Fruit fly (Drosophila melanogaster) whole organism, prepupa: ENCODE measurements around the gene CG13901.
A peak's percentile ranks its signal among the peaks of the same experiment; 100 is the strongest.

Experiments
- CG10631 ChIP-seq: fragments of 200-800 bp; sonication (Bioruptor generic); optimal IDR thresholded peaks from 2 replicates; lab custom pipeline; 2016; ENCODE audit warnings: missing biosample characterization, missing genetic modification characterization
- CG11294 ChIP-seq: fragments of 200-800 bp; sonication (Bioruptor generic); IDR thresholded peaks from 2 replicates; pipeline ENCODE4 v1.3.6; 2022; ENCODE audit warnings: missing biosample characterization, missing genetic modification characterization
- CG11762 ChIP-seq: fragments of 200-800 bp; sonication (Bioruptor generic); optimal IDR thresholded peaks from 3 replicates; lab custom pipeline; 2016; ENCODE audit warnings: missing biosample characterization, missing genetic modification characterization; ENCODE audit not compliant: insufficient read depth
- CG11902 ChIP-seq: fragments of 200-800 bp; sonication (Bioruptor generic); optimal IDR thresholded peaks from 3 replicates; lab custom pipeline; 2016; ENCODE audit warnings: missing biosample characterization, missing genetic modification characterization
- CG15336 ChIP-seq: fragments of 200-800 bp; sonication (Bioruptor generic); IDR thresholded peaks from 2 replicates; pipeline ENCODE4 v1.3.6; 2022; ENCODE audit warnings: missing biosample characterization, missing genetic modification characterization
- CG16779 ChIP-seq: fragments of 200-800 bp; sonication (Bioruptor generic); optimal IDR thresholded peaks from 3 replicates; lab custom pipeline; 2017; ENCODE audit warnings: missing biosample characterization, mild to moderate bottlenecking, missing genetic modification characterization
- CG3032 ChIP-seq: fragments of 200-800 bp; optimal IDR thresholded peaks from 2 replicates; lab custom pipeline; 2019; ENCODE audit warnings: missing biosample characterization, mild to moderate bottlenecking, missing genetic modification characterization, moderate library complexity
- CG31627 ChIP-seq: fragments of 200-800 bp; sonication (Bioruptor generic); optimal IDR thresholded peaks from 3 replicates; lab custom pipeline; 2016; ENCODE audit warnings: missing biosample characterization, missing genetic modification characterization
- CG32006 ChIP-seq: fragments of 200-800 bp; sonication (Bioruptor generic); optimal IDR thresholded peaks from 3 replicates; lab custom pipeline; 2017; ENCODE audit warnings: missing biosample characterization, mild to moderate bottlenecking, missing genetic modification characterization
- CG34406 ChIP-seq: fragments of 200-800 bp; sonication (Bioruptor generic); optimal IDR thresholded peaks from 3 replicates; lab custom pipeline; 2016; ENCODE audit warnings: missing biosample characterization, missing genetic modification characterization
- CG3919 ChIP-seq: fragments of 200-800 bp; sonication (Bioruptor generic); optimal IDR thresholded peaks from 3 replicates; lab custom pipeline; 2016; ENCODE audit warnings: missing biosample characterization, missing genetic modification characterization
- CG4318 ChIP-seq: fragments of 200-800 bp; sonication (Bioruptor generic); optimal IDR thresholded peaks from 3 replicates; lab custom pipeline; 2017; ENCODE audit warnings: missing biosample characterization, mild to moderate bottlenecking, missing genetic modification characterization
- CG6163 ChIP-seq: fragments of 200-800 bp; sonication (Bioruptor generic); IDR thresholded peaks from 3 replicates; pipeline ENCODE4 v1.3.6; 2022; ENCODE audit warnings: missing biosample characterization, missing genetic modification characterization
- CG6276 ChIP-seq: fragments of 200-800 bp; sonication (Bioruptor generic); optimal IDR thresholded peaks from 2 replicates; lab custom pipeline; 2017; ENCODE audit warnings: missing biosample characterization, mild to moderate bottlenecking, missing genetic modification characterization
- CG6808 ChIP-seq: fragments of 200-800 bp; sonication (Bioruptor generic); optimal IDR thresholded peaks from 3 replicates; lab custom pipeline; 2017; ENCODE audit warnings: missing biosample characterization, missing genetic modification characterization, mild to moderate bottlenecking, moderate library complexity, missing genetic modification reagents
- CG7368 ChIP-seq: fragments of 200-800 bp; sonication (Bioruptor generic); optimal IDR thresholded peaks from 3 replicates; lab custom pipeline; 2016; ENCODE audit warnings: missing biosample characterization, missing genetic modification characterization
- CG8119 ChIP-seq: fragments of 200-800 bp; sonication (Bioruptor generic); IDR thresholded peaks from 3 replicates; pipeline ENCODE4 v1.3.6; 2022; ENCODE audit warnings: missing biosample characterization, missing genetic modification characterization
- Eip75B ChIP-seq: fragments of 200-800 bp; sonication (Bioruptor generic); optimal IDR thresholded peaks from 3 replicates; lab custom pipeline; 2016; ENCODE audit warnings: missing biosample characterization, missing genetic modification characterization
- Eip78C ChIP-seq: fragments of 200-800 bp; sonication (Bioruptor generic); peaks from one replicate; lab custom pipeline; 2016; ENCODE audit warnings: missing biosample characterization, missing genetic modification characterization
- Ets21C ChIP-seq: fragments of 200-800 bp; sonication (Bioruptor generic); optimal IDR thresholded peaks from 3 replicates; lab custom pipeline; 2016; ENCODE audit warnings: missing biosample characterization, missing genetic modification characterization
- Gug ChIP-seq: fragments of 200-800 bp; sonication (Bioruptor generic); IDR thresholded peaks from 2 replicates; pipeline ENCODE4 v1.3.6; 2022; ENCODE audit warnings: missing biosample characterization, missing genetic modification characterization
- Hr4 ChIP-seq: fragments of 200-800 bp; sonication (Bioruptor generic); optimal IDR thresholded peaks from 3 replicates; lab custom pipeline; 2016; ENCODE audit warnings: missing biosample characterization, missing genetic modification characterization
- Lpt ChIP-seq: fragments of 200-800 bp; sonication (Bioruptor generic); optimal IDR thresholded peaks from 3 replicates; lab custom pipeline; 2016; ENCODE audit warnings: missing biosample characterization, missing genetic modification characterization
- Met ChIP-seq: fragments of 200-800 bp; sonication (Bioruptor generic); optimal IDR thresholded peaks from 3 replicates; lab custom pipeline; 2016; ENCODE audit warnings: missing biosample characterization, missing genetic modification characterization
- OdsH ChIP-seq: fragments of 200-800 bp; sonication (Bioruptor generic); optimal IDR thresholded peaks from 3 replicates; lab custom pipeline; 2016; ENCODE audit warnings: missing biosample characterization, missing genetic modification characterization
- Smox ChIP-seq: fragments of 200-800 bp; sonication (Bioruptor generic); optimal IDR thresholded peaks from 3 replicates; lab custom pipeline; 2016; ENCODE audit warnings: missing biosample characterization, missing genetic modification characterization
- Sox102F ChIP-seq: fragments of 200-800 bp; sonication (Bioruptor generic); optimal IDR thresholded peaks from 2 replicates; lab custom pipeline; 2016; ENCODE audit warnings: missing biosample characterization, mild to moderate bottlenecking, missing genetic modification characterization
- Sox14 ChIP-seq: fragments of 200-800 bp; sonication (Bioruptor generic); optimal IDR thresholded peaks from 3 replicates; lab custom pipeline; 2016; ENCODE audit warnings: missing biosample characterization, missing genetic modification characterization
- Sox15 ChIP-seq: fragments of 200-800 bp; sonication (Bioruptor generic); optimal IDR thresholded peaks from 3 replicates; lab custom pipeline; 2016; ENCODE audit warnings: missing biosample characterization, missing genetic modification characterization
- achi ChIP-seq: fragments of 200-800 bp; sonication (Bioruptor generic); optimal IDR thresholded peaks from 3 replicates; lab custom pipeline; 2016; ENCODE audit warnings: missing biosample characterization, missing genetic modification characterization
- acj6 ChIP-seq: fragments of 200-800 bp; sonication (Bioruptor generic); optimal IDR thresholded peaks from 3 replicates; lab custom pipeline; 2016; ENCODE audit warnings: missing biosample characterization, missing genetic modification characterization
- cyc ChIP-seq: fragments of 200-800 bp; sonication (Bioruptor generic); optimal IDR thresholded peaks from 3 replicates; lab custom pipeline; 2016; ENCODE audit warnings: missing biosample characterization, missing genetic modification characterization
- dac ChIP-seq: fragments of 200-800 bp; sonication (Bioruptor generic); optimal IDR thresholded peaks from 2 replicates; lab custom pipeline; 2017; ENCODE audit warnings: missing biosample characterization, mild to moderate bottlenecking, missing genetic modification characterization
- dsx ChIP-seq: fragments of 200-800 bp; optimal IDR thresholded peaks from 3 replicates; lab custom pipeline; 2019; ENCODE audit warnings: missing biosample characterization, mild to moderate bottlenecking, missing genetic modification characterization, moderate library complexity; ENCODE audit not compliant: poor library complexity, severe bottlenecking
- eg ChIP-seq: fragments of 200-800 bp; sonication (Bioruptor generic); IDR thresholded peaks from 3 replicates; pipeline ENCODE4 v1.3.6; 2022; ENCODE audit warnings: missing biosample characterization, missing genetic modification characterization
- esn ChIP-seq: fragments of 200-800 bp; sonication (Bioruptor generic); optimal IDR thresholded peaks from 2 replicates; lab custom pipeline; 2016; ENCODE audit warnings: missing biosample characterization, mild to moderate bottlenecking, missing genetic modification characterization, moderate library complexity
- fd85E ChIP-seq: fragments of 200-800 bp; sonication (Bioruptor generic); optimal IDR thresholded peaks from 3 replicates; lab custom pipeline; 2016; ENCODE audit warnings: missing biosample characterization, missing genetic modification characterization
- fkh ChIP-seq: fragments of 200-800 bp; sonication (Bioruptor generic); optimal IDR thresholded peaks from 3 replicates; lab custom pipeline; 2017; ENCODE audit warnings: missing biosample characterization, mild to moderate bottlenecking, missing genetic modification characterization, moderate library complexity
- lz ChIP-seq: fragments of 200-800 bp; sonication (Bioruptor generic); optimal IDR thresholded peaks from 3 replicates; lab custom pipeline; 2016; ENCODE audit warnings: missing biosample characterization, missing genetic modification characterization
- net ChIP-seq: fragments of 200-800 bp; sonication (Bioruptor generic); optimal IDR thresholded peaks from 3 replicates; lab custom pipeline; 2016; ENCODE audit warnings: missing biosample characterization, missing genetic modification characterization
- pdm3 ChIP-seq: fragments of 200-800 bp; sonication (Bioruptor generic); optimal IDR thresholded peaks from 3 replicates; lab custom pipeline; 2016; ENCODE audit warnings: missing biosample characterization, missing genetic modification characterization
- salr ChIP-seq, 2 experiments: fragments of 200-800 bp; sonication (Bioruptor generic); optimal IDR thresholded peaks; 3 replicates each; lab custom pipeline; 2016 to 2018; ENCODE audit warnings: missing biosample characterization in 2 of 2, missing genetic modification characterization in 2 of 2, mild to moderate bottlenecking in 1 of 2
- spab ChIP-seq: fragments of 200-800 bp; sonication (Bioruptor generic); optimal IDR thresholded peaks from 2 replicates; lab custom pipeline; 2017; ENCODE audit warnings: missing biosample characterization, mild to moderate bottlenecking, missing genetic modification characterization, missing genetic modification reagents
- ss ChIP-seq, 2 experiments: fragments of 200-800 bp; sonication (Bioruptor generic); optimal IDR thresholded peaks; 2 replicates in 1 of 2; 3 replicates in 1 of 2; lab custom pipeline; 2017 to 2018; ENCODE audit warnings: mild to moderate bottlenecking in 2 of 2, missing biosample characterization in 2 of 2, missing genetic modification characterization in 2 of 2, moderate library complexity in 1 of 2
- svp ChIP-seq: fragments of 200-800 bp; sonication (Bioruptor generic); peaks from one replicate; lab custom pipeline; 2016; ENCODE audit warnings: missing biosample characterization, missing genetic modification characterization

Gene CG13901

DNA sequence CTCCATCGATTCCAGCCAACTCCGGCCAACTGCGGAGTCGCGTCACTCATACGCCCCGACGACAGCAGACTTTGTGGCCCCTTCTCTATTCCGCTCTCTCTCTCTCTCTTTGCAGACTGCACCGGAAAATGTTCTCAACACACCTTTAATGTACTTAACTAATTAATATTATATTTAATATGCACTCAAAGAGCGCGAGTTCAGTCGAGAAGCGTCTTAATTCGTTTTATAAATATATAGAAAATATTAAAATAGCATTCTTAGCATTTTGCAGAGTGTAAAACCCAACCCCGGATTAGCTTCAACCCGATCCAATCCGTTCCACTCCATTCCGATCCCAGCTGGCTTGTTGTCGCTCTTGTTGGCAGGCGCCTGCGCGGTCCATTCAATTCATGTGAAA lies 43.2 kb downstream of the CG13901 start (continued):
- TF ChIP-seq Eip78C (GFP tag; lab: Kevin White, UChicago) (peak; percentile 55), CG7368 (no peak), CG34406 (GFP tag; lab: Kevin White, UChicago) (no peak), Met (GFP tag; lab: Kevin White, UChicago) (no peak), ss (GFP tag; optimal IDR thresholded peaks at IDR 0.05; lab: Kevin White, UChicago) (no peak), dsx (no peak), fd85E (GFP tag; lab: Kevin White, UChicago) (no peak), Hr4 (peak; percentile 41), CG3032 (no peak), salr (GFP tag; optimal IDR thresholded peaks at IDR 0.05; lab: Kevin White, UChicago) (no peak)

dm6 chr3L:793733-794320 lies 43.8 kb downstream of the CG13901 start:
- TF ChIP-seq CG11762 (GFP tag; lab: Kevin White, UChicago): no peak
- peak; percentile 14 for TF ChIP-seq cyc (GFP tag; lab: Kevin White, UChicago)
- TF ChIP-seq Sox14 (GFP tag; lab: Kevin White, UChicago): peak; percentile 40
- TF ChIP-seq CG10631 (GFP tag; lab: Kevin White, UChicago): peak; percentile 6
- TF ChIP-seq svp (GFP tag; lab: Kevin White, UChicago): peak; percentile 50
- no peak for TF ChIP-seq fkh (GFP tag; lab: Kevin White, UChicago)
- peak; percentile 78 for TF ChIP-seq Eip78C (GFP tag; lab: Kevin White, UChicago)
- no peak for TF ChIP-seq CG31627 (GFP tag; lab: Kevin White, UChicago)
- no peak for TF ChIP-seq CG11902 (GFP tag; lab: Kevin White, UChicago)
- peak; percentile 20 for TF ChIP-seq dac (GFP tag; lab: Kevin White, UChicago)
- peak; percentile 24 for TF ChIP-seq acj6 (GFP tag; lab: Kevin White, UChicago)
- TF ChIP-seq CG8119 (GFP tag; lab: Robert Waterston, UW): peak; percentile 71; the same call in 2 of the 3 replicates
- TF ChIP-seq CG15336 (GFP tag; lab: Robert Waterston, UW): peak; percentile 63
- TF ChIP-seq fd85E (GFP tag; lab: Kevin White, UChicago): no peak
- TF ChIP-seq Sox15: no peak
- no peak for TF ChIP-seq ss (GFP tag; optimal IDR thresholded peaks at IDR 0.05; lab: Kevin White, UChicago)
- TF ChIP-seq CG16779: no peak
- TF ChIP-seq Hr4: peak; percentile 72
- TF ChIP-seq lz: peak; percentile 11
- peak; percentile 10 for TF ChIP-seq Lpt (GFP tag; lab: Kevin White, UChicago)
- TF ChIP-seq Ets21C: no peak
- peak; percentile 41 for TF ChIP-seq net (GFP tag; lab: Kevin White, UChicago)
- peak; percentile 61 for TF ChIP-seq achi
- TF ChIP-seq pdm3 (GFP tag; lab: Kevin White, UChicago): peak; percentile 38
- TF ChIP-seq Sox102F (GFP tag; lab: Kevin White, UChicago): peak; percentile 16
- TF ChIP-seq CG3919 (GFP tag; lab: Kevin White, UChicago): peak; percentile 28
- TF ChIP-seq CG4318 (GFP tag; lab: Kevin White, UChicago): peak; percentile 55
- TF ChIP-seq OdsH (GFP tag; lab: Kevin White, UChicago): peak; percentile 55
- no peak for TF ChIP-seq CG6808 (GFP tag; lab: Kevin White, UChicago)
- TF ChIP-seq CG6276 (GFP tag; lab: Kevin White, UChicago): peak; percentile 63
- TF ChIP-seq spab (GFP tag; lab: Kevin White, UChicago): no peak
- no peak for TF ChIP-seq esn (GFP tag; lab: Kevin White, UChicago)
- peak; percentile 7 for TF ChIP-seq Met (GFP tag; lab: Kevin White, UChicago)
- no peak for TF ChIP-seq dsx
- TF ChIP-seq eg: peak; percentile 75
- peak; percentile 40; the same call in 1 of the 2 replicates for TF ChIP-seq CG11294 (GFP tag; lab: Robert Waterston, UW)
- peak; percentile 3 for TF ChIP-seq Smox (GFP tag; lab: Kevin White, UChicago)
- TF ChIP-seq Gug (GFP tag; lab: Robert Waterston, UW): 0 out of 2 replicates have a peak, but pooled peaks have one; percentile 28
- peak; percentile 77 for TF ChIP-seq CG32006
- TF ChIP-seq Eip75B (GFP tag; lab: Kevin White, UChicago): no peak
- 0 out of 3 replicates have a peak, but pooled peaks have one; percentile 15 for TF ChIP-seq CG6163 (GFP tag; lab: Robert Waterston, UW)
